Worm (Caenorhabditis elegans): ENCODE results near the gene gfat-1.

ce11 chrII:11577861-11578260, 17.4 kb downstream of the gfat-1 start:
- TF ChIP-seq nhr-11 (tag; optimal IDR thresholded peaks at IDR 0.05) (no peak), lim-6 (tag; optimal IDR thresholded peaks at IDR 0.05) (no peak), ceh-22 (tag; optimal IDR thresholded peaks at IDR 0.05) (no peak)
